Fruit fly (Drosophila melanogaster) whole organism, pupa: ENCODE results near the gene CG13403.

ENCODE experiments used
- CG10348 ChIP-seq: fragments of 200-800 bp; sonication (Bioruptor generic); IDR thresholded peaks from 2 replicates; pipeline ENCODE4 v1.3.6; 2022; ENCODE audit warnings: missing biosample characterization, missing genetic modification characterization
- CG13204 ChIP-seq: fragments of 200-800 bp; sonication (Bioruptor generic); optimal IDR thresholded peaks from 2 replicates; lab custom pipeline; 2018; ENCODE audit warnings: missing biosample characterization, mild to moderate bottlenecking, missing genetic modification characterization, moderate library complexity
- CG4496 ChIP-seq: fragments of 200-800 bp; sonication (Bioruptor generic); IDR thresholded peaks from 3 replicates; pipeline ENCODE4 v1.3.6; 2022; ENCODE audit warnings: missing biosample characterization, missing genetic modification characterization
- Ets98B ChIP-seq: fragments of 200-800 bp; sonication (Bioruptor generic); IDR thresholded peaks from 2 replicates; pipeline ENCODE4 v1.3.6; 2022; ENCODE audit warnings: missing biosample characterization, missing genetic modification characterization
- Snoo ChIP-seq: fragments of 200-800 bp; sonication (Bioruptor generic); optimal IDR thresholded peaks from 3 replicates; lab custom pipeline; 2017; ENCODE audit warnings: missing biosample characterization, mild to moderate bottlenecking, missing genetic modification characterization, inconsistent platforms
- rn ChIP-seq: fragments of 200-800 bp; sonication (Bioruptor generic); IDR thresholded peaks from 2 replicates; pipeline ENCODE4 v1.3.6; 2022; ENCODE audit warnings: missing biosample characterization, missing genetic modification characterization

- TF ChIP-seq CG4496 (GFP tag; lab: Robert Waterston, UW) (no peak), CG10348 (GFP tag; lab: Robert Waterston, UW) (no peak), rn (no peak), Ets98B (GFP tag; lab: Robert Waterston, UW) (no peak), Snoo (tag; lab: Kevin White, UChicago) (no peak), CG13204 (no peak)
These were observed 4.9 kb downstream of the CG13403 start, which contains the start of gene CG12481 for dm6 chrX:14186953-14187352.
